Worm (Caenorhabditis elegans) whole organism, midembryonic: ENCODE results near the gene abt-4.
A peak's percentile ranks its signal among the peaks of the same experiment; 100 is the strongest.

Experiments used
- T22C8.4 ChIP-seq: fragments of 200-800 bp; sonication (Bioruptor generic); IDR thresholded peaks from 2 replicates; pipeline ENCODE4 v1.3.6; 2022; ENCODE audit warnings: missing genetic modification characterization, missing compliant biosample characterization
- cog-1 ChIP-seq: sonication (generic microtip); optimal IDR thresholded peaks from 2 replicates; lab custom pipeline; 2016; ENCODE audit warnings: missing genetic modification characterization, missing compliant biosample characterization
- flt-1 ChIP-seq: fragments of 200-800 bp; sonication (Bioruptor generic); IDR thresholded peaks from 2 replicates; pipeline ENCODE4 v1.3.6; 2022; ENCODE audit warnings: missing genetic modification characterization, missing compliant biosample characterization
- klf-2 ChIP-seq: fragments of 200-800 bp; sonication (Bioruptor generic); conservative IDR thresholded peaks from 2 replicates; pipeline ENCODE4 v1.3.6; 2022; ENCODE audit warnings: missing genetic modification reagents, missing genetic modification characterization, missing compliant biosample characterization
- med-1 ChIP-seq: sonication (generic microtip); optimal IDR thresholded peaks from 2 replicates; lab custom pipeline; 2017; ENCODE audit warnings: missing genetic modification characterization, mild to moderate bottlenecking, missing compliant biosample characterization, antibody characterized with exemption, missing genetic modification reagents; ENCODE audit not compliant: insufficient read depth
- ref-1 ChIP-seq: fragments of 200-800 bp; sonication (Bioruptor generic); conservative IDR thresholded peaks from 2 replicates; pipeline ENCODE4 v1.3.6; 2022; ENCODE audit warnings: missing genetic modification reagents, missing genetic modification characterization, missing compliant biosample characterization
- tab-1 ChIP-seq: fragments of 200-800 bp; sonication (Bioruptor generic); IDR thresholded peaks from 2 replicates; pipeline ENCODE4 v1.3.6; 2022; ENCODE audit warnings: missing genetic modification characterization, missing compliant biosample characterization
- ztf-23 ChIP-seq: fragments of 200-800 bp; sonication (Bioruptor generic); IDR thresholded peaks from 2 replicates; pipeline ENCODE4 v1.3.6; 2022; ENCODE audit warnings: missing genetic modification reagents, missing genetic modification characterization, missing compliant biosample characterization
- ztf-29 ChIP-seq: fragments of 200-800 bp; sonication (Bioruptor generic); IDR thresholded peaks from 2 replicates; pipeline ENCODE4 v1.3.6; 2022; ENCODE audit warnings: missing genetic modification reagents, missing genetic modification characterization, missing compliant biosample characterization

The abt-4 gene

ce11 chrV:358473-358872 is 27.9 kb upstream of the abt-4 start:
- no peak for TF ChIP-seq tab-1
- TF ChIP-seq cog-1 (tag; lab: Kevin White, UChicago) = no peak
- TF ChIP-seq T22C8.4 = no peak
- TF ChIP-seq ztf-29 (GFP tag; lab: Robert Waterston, UW) = no peak
- no peak for TF ChIP-seq flt-1 (GFP tag; lab: Robert Waterston, UW)
- TF ChIP-seq klf-2 (GFP tag; lab: Robert Waterston, UW) = no peak
- no peak for TF ChIP-seq ref-1
- TF ChIP-seq ztf-23 = no peak
- no peak for TF ChIP-seq med-1 (GFP tag; lab: Kevin White, UChicago)

DNA sequence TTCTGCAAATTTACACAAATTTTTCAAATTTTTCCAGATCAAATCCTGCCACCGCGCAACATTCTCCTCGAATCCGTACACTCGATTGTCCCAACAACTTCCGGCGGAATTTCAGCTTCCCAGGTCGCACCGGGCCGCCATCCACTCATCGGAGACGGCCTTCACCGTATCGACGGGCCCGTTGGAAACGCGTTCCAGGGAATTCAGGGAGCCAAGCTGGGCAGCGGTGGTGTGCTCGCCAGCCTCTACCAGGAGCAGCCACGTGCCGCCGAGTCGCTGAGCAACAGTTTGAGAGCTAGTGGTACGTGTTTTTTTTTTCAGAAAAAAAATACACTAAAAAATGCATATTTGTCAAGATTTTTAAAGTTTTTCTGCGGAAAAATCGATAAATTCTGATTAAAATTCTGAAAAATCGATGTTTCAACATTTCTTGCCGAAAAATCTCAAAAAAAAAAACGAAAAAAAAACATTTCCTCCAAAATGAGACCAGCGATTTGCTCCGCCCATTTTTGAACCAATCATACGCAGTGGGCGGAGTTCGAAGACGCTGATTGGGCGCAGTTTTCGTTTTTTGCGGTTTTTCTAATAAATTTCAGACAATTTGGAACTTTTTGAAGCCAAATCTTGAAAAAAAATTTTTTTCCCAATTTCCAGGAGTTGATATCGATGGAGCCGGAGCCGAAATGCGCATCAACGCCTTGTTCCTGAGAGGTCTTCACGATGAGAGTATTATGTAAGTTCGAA is 26.6 kb upstream of the abt-4 start:
- TF ChIP-seq ztf-23 (no peak), med-1 (GFP tag; lab: Kevin White, UChicago) (no peak), cog-1 (tag; lab: Kevin White, UChicago) (no peak), klf-2 (GFP tag; lab: Robert Waterston, UW) (no peak), ref-1 (no peak), tab-1 (no peak), T22C8.4 (no peak), flt-1 (GFP tag; lab: Robert Waterston, UW) (no peak), ztf-29 (GFP tag; lab: Robert Waterston, UW) (no peak)

DNA sequence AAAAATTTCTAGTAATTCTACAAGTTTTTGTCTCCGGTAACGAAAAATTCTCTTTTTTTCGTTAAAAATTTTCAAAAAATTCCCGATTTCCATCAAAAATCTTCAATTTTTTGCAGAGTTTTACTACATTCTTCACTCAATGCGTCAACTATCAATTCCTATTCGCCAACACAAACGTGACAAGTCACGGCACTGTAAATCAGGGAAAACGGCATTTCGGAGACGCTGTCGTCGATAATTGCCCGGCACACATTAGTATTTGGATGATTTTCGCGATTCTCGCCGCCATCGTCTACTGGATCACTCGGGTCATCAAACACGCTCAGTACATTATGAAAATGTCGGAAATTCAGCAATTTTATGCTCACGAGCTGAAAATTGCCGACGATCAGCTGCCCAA is 21.3 kb upstream of the abt-4 start:
- TF ChIP-seq T22C8.4 (no peak), ref-1 (no peak), cog-1 (tag; lab: Kevin White, UChicago) (no peak), tab-1 (no peak), klf-2 (GFP tag; lab: Robert Waterston, UW) (no peak), ztf-23 (no peak), med-1 (GFP tag; lab: Kevin White, UChicago) (no peak), ztf-29 (GFP tag; lab: Robert Waterston, UW) (no peak), flt-1 (GFP tag; lab: Robert Waterston, UW) (no peak)

DNA sequence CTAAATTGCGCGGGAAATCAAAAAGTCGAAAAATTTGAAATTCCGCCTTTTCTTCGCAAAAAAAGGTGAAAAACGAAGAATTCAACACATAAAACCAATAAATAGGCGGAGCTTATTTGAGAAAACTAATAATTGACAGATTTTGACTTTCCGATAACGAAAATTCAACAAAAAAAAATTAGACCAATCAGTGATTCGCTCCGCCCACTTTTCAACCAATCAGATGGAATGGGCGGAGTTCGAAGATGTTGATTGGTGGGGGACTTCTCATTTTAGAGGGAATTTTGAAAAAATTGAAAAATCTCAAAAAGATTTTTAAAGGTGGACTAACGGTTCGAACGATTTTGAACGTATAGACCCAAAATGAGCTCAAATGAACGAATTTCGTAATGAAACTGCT is 20.3 kb upstream of the abt-4 start:
- TF ChIP-seq cog-1 (tag; lab: Kevin White, UChicago) = no peak
- TF ChIP-seq med-1 (GFP tag; lab: Kevin White, UChicago) = no peak
- TF ChIP-seq flt-1 (GFP tag; lab: Robert Waterston, UW) = no peak
- no peak for TF ChIP-seq tab-1
- no peak for TF ChIP-seq ref-1
- TF ChIP-seq ztf-29 (GFP tag; lab: Robert Waterston, UW) = no peak
- TF ChIP-seq klf-2 (GFP tag; lab: Robert Waterston, UW) = no peak
- TF ChIP-seq ztf-23 = no peak
- TF ChIP-seq T22C8.4 = no peak

DNA sequence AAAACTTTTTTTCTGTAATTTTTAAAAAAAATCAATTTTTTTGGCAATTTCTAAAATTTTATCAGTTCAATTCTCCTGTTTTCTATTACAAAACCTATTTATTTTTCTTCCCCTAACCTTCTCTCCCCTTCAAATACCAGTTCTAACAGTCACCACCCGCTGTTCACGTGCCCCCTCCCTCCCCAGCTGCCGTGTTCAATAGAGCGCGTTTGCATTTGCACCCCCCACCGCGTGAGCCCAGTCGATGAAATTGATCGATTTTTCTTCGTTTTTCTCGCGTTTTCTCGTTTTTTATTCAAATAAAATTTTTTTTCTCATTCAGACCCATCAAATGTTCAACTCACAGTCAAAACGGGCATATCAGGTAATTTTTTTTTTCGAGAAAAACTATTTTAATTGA is 18.5 kb upstream of the abt-4 start, which contains the start of gene atg-9:
Gene atg-9 (plus strand): TSS at position 332 of the 400 bp plus-strand sequence.
- TF ChIP-seq T22C8.4 (peak; percentile 58; the same call in 1 of the 2 replicates), med-1 (GFP tag; lab: Kevin White, UChicago) (no peak), flt-1 (GFP tag; lab: Robert Waterston, UW) (0 out of 2 replicates have a peak, but pooled peaks have one; percentile 54)

DNA sequence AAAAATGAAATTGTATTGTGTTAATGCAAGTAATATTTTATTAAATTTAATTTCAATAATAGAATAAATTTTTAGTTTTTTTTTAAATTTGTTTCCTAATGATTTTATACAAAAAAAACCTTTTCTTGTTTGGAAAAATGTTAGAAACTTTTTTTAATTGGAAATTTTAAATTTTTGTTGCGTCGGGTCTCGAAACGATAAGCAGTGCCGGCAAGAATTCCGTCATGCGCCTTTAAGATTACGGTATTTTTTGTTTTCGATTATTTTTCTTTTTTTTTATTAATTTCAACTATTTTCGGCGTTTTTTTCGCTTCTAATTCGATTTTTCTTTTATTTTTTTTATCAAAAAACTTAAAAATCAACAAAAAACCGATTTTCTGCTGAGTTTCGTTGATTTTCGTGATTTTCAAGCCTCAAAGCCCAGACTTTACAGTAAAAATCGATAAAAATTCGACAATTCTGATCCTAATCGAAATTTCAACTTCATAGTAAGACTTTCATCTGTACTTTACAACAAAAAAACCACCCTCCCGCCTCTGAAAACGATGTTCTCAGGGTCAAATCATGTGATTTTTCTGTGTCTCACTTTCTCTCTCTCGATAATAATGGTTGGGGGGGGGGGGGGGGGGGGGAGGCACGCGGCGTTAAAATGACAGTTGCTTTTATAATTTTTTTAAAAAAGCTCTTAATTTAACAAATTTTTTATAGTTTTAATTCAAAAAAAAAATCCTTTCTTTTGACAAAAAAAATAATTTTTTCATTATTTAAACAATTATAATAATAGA is 17.2 kb upstream of the abt-4 start:
- TF ChIP-seq ztf-23 (no peak), ref-1 (no peak), cog-1 (tag; lab: Kevin White, UChicago) (no peak), klf-2 (GFP tag; lab: Robert Waterston, UW) (no peak), ztf-29 (GFP tag; lab: Robert Waterston, UW) (no peak), tab-1 (no peak), T22C8.4 (no peak), flt-1 (GFP tag; lab: Robert Waterston, UW) (no peak), med-1 (GFP tag; lab: Kevin White, UChicago) (no peak)

DNA sequence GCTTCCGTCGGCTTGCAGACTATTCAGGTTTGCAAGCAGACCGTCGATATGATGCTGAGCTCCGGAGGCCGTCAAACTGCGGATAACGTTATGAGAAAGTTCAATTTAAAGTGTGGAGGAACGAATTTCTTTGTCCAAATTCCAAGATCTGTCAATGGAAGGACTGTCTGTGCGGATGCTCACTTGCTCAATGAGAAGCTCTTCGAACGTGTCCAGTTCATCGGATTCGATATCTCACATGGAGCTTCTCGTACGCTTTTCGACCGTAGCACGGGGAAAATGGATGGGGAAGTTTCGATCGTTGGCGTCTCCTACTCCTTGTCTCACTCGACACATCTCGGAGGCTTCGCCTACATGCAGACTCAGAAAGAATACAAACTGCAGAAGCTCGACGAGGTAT is 15.5 kb upstream of the abt-4 start:
- TF ChIP-seq klf-2 (GFP tag; lab: Robert Waterston, UW) (no peak), ref-1 (no peak), med-1 (GFP tag; lab: Kevin White, UChicago) (no peak), ztf-23 (no peak), tab-1 (no peak), cog-1 (tag; lab: Kevin White, UChicago) (no peak), T22C8.4 (no peak), flt-1 (GFP tag; lab: Robert Waterston, UW) (no peak), ztf-29 (GFP tag; lab: Robert Waterston, UW) (no peak)

DNA sequence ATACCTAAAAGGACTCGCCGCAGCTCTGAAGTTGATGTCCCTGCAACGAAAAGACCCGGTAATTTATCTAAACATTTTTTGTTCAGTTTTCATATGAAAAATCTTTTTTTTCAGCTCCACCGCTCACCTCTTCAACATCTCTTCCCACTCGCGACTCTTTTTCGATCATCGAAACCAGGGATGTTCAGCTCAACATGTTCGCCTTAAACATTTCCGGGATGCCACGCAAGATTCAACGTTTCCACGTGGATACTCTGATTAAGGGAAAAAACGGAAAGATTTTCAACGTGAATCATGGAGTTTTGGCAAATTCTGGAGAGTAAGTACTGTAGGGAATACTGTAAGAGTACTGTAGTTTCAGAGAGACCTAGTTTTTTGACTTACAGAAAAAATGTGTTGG is 13.0 kb upstream of the abt-4 start:
- no peak for TF ChIP-seq med-1 (GFP tag; lab: Kevin White, UChicago)

ce11 chrV:343128-343527 is 12.6 kb upstream of the abt-4 start, which contains the start of gene wago-10:
TSS of gene wago-10 (plus strand) at chrV:343428.
- no peak for TF ChIP-seq ztf-29 (GFP tag; lab: Robert Waterston, UW)
- TF ChIP-seq flt-1 (GFP tag; lab: Robert Waterston, UW) = no peak
- no peak for TF ChIP-seq T22C8.4
- TF ChIP-seq cog-1 (tag; lab: Kevin White, UChicago) = no peak
- TF ChIP-seq ref-1 = no peak
- no peak for TF ChIP-seq med-1 (GFP tag; lab: Kevin White, UChicago)
- TF ChIP-seq klf-2 (GFP tag; lab: Robert Waterston, UW) = no peak
- no peak for TF ChIP-seq ztf-23
- no peak for TF ChIP-seq tab-1
